Fruit fly (Drosophila melanogaster) whole organism, embryonic: ENCODE results near the gene CG32459.

Experiments
- Atf-2 ChIP-seq: fragments of 200-800 bp; sonication (Bioruptor generic); optimal IDR thresholded peaks from 2 replicates; lab custom pipeline; 2016; ENCODE audit warnings: missing biosample characterization, missing genetic modification characterization
- B-H2 ChIP-seq: fragments of 200-800 bp; sonication (Bioruptor generic); optimal IDR thresholded peaks from 2 replicates; lab custom pipeline; 2018; ENCODE audit warnings: missing biosample characterization, mild to moderate bottlenecking, missing genetic modification characterization
- Bdp1 ChIP-seq: fragments of 200-800 bp; sonication (Bioruptor generic); optimal IDR thresholded peaks from 3 replicates; lab custom pipeline; 2016; ENCODE audit warnings: missing biosample characterization, missing genetic modification characterization
- CG10565 ChIP-seq: fragments of 200-800 bp; sonication (Bioruptor generic); optimal IDR thresholded peaks from 3 replicates; lab custom pipeline; 2016; ENCODE audit warnings: missing biosample characterization, mild to moderate bottlenecking, missing genetic modification characterization
- CG11560 ChIP-seq: fragments of 200-800 bp; sonication (Bioruptor generic); IDR thresholded peaks from 3 replicates; pipeline ENCODE4 v1.3.6; 2022; ENCODE audit warnings: missing biosample characterization, missing genetic modification characterization
- CG12155 ChIP-seq: fragments of 200-800 bp; sonication (Bioruptor generic); optimal IDR thresholded peaks from 3 replicates; lab custom pipeline; 2016; ENCODE audit warnings: missing biosample characterization, missing genetic modification characterization
- CG12659 ChIP-seq: fragments of 200-800 bp; sonication (Bioruptor generic); optimal IDR thresholded peaks from 3 replicates; lab custom pipeline; 2017; ENCODE audit warnings: mild to moderate bottlenecking, missing biosample characterization, missing genetic modification reagents, missing genetic modification characterization
- CG13894 ChIP-seq: fragments of 200-800 bp; sonication (Bioruptor generic); optimal IDR thresholded peaks from 3 replicates; lab custom pipeline; 2018; ENCODE audit warnings: missing biosample characterization, mild to moderate bottlenecking, missing genetic modification characterization, moderate library complexity
- CG1529 ChIP-seq: fragments of 200-800 bp; sonication (Bioruptor generic); optimal IDR thresholded peaks from 3 replicates; lab custom pipeline; 2018; ENCODE audit warnings: missing biosample characterization, missing genetic modification characterization
- CG18262 ChIP-seq: fragments of 200-800 bp; optimal IDR thresholded peaks from 3 replicates; lab custom pipeline; 2019; ENCODE audit warnings: missing biosample characterization, mild to moderate bottlenecking, missing genetic modification characterization, moderate library complexity
- CG31388 ChIP-seq: fragments of 200-800 bp; sonication (Bioruptor generic); optimal IDR thresholded peaks from 2 replicates; lab custom pipeline; 2016; ENCODE audit warnings: missing biosample characterization, missing genetic modification characterization
- CG33213 ChIP-seq: fragments of 200-800 bp; sonication (Bioruptor generic); optimal IDR thresholded peaks from 3 replicates; lab custom pipeline; 2016; ENCODE audit warnings: missing biosample characterization, missing genetic modification characterization
- CG34422 ChIP-seq: fragments of 200-800 bp; sonication (Bioruptor generic); IDR thresholded peaks from 3 replicates; pipeline ENCODE4 v1.3.6; 2022; ENCODE audit warnings: missing biosample characterization, missing genetic modification characterization
- CG42726 ChIP-seq: fragments of 200-800 bp; sonication (Bioruptor generic); IDR thresholded peaks from 2 replicates; pipeline ENCODE4 v1.3.6; 2022; ENCODE audit warnings: missing biosample characterization, missing genetic modification characterization; ENCODE audit not compliant: partially characterized antibody
- CG6254 ChIP-seq: fragments of 200-800 bp; sonication (Bioruptor generic); optimal IDR thresholded peaks from 3 replicates; lab custom pipeline; 2017; ENCODE audit warnings: mild to moderate bottlenecking, missing biosample characterization, missing genetic modification reagents, missing genetic modification characterization
- CG6854 ChIP-seq: fragments of 200-800 bp; sonication (Bioruptor generic); optimal IDR thresholded peaks from 3 replicates; lab custom pipeline; 2017; ENCODE audit warnings: missing biosample characterization, mild to moderate bottlenecking, missing genetic modification characterization
- CoRest ChIP-seq: fragments of 200-800 bp; sonication (Bioruptor generic); optimal IDR thresholded peaks from 3 replicates; lab custom pipeline; 2018; ENCODE audit warnings: missing biosample characterization, mild to moderate bottlenecking, missing genetic modification characterization, moderate library complexity
- Dbx ChIP-seq: fragments of 200-800 bp; sonication (Bioruptor generic); IDR thresholded peaks from 3 replicates; pipeline ENCODE4 v1.3.6; 2022; ENCODE audit warnings: missing biosample characterization, missing genetic modification characterization
- Deaf1 ChIP-seq: fragments of 200-800 bp; optimal IDR thresholded peaks from 3 replicates; lab custom pipeline; 2019; ENCODE audit warnings: missing biosample characterization, mild to moderate bottlenecking, missing genetic modification characterization, moderate library complexity
- Doc2 ChIP-seq: fragments of 200-800 bp; sonication (Bioruptor generic); IDR thresholded peaks from 2 replicates; pipeline ENCODE4 v1.3.6; 2022; ENCODE audit warnings: missing biosample characterization, missing genetic modification characterization
- Dp ChIP-seq: fragments of 200-800 bp; sonication (Bioruptor generic); optimal IDR thresholded peaks from 2 replicates; lab custom pipeline; 2018; ENCODE audit warnings: missing biosample characterization, mild to moderate bottlenecking, missing genetic modification characterization, moderate library complexity
- GATAe ChIP-seq: fragments of 200-800 bp; sonication (Bioruptor generic); conservative IDR thresholded peaks from 2 replicates; pipeline ENCODE4 v1.3.6; 2022; ENCODE audit warnings: missing biosample characterization, missing genetic modification characterization
- HLH3B ChIP-seq: fragments of 200-800 bp; sonication (Bioruptor generic); IDR thresholded peaks from 2 replicates; pipeline ENCODE4 v1.3.6; 2022; ENCODE audit warnings: missing biosample characterization, missing genetic modification characterization
- HLH54F ChIP-seq: fragments of 200-800 bp; sonication (Bioruptor generic); optimal IDR thresholded peaks from 3 replicates; lab custom pipeline; 2016; ENCODE audit warnings: missing biosample characterization, missing genetic modification characterization
- Meics ChIP-seq: fragments of 200-800 bp; sonication (Bioruptor generic); optimal IDR thresholded peaks from 2 replicates; lab custom pipeline; 2017; ENCODE audit warnings: missing biosample characterization, mild to moderate bottlenecking, missing genetic modification characterization
- Mes4 ChIP-seq: fragments of 200-800 bp; sonication (Bioruptor generic); optimal IDR thresholded peaks from 2 replicates; lab custom pipeline; 2016; ENCODE audit warnings: missing biosample characterization, missing genetic modification characterization
- NC2β ChIP-seq: fragments of 200-800 bp; sonication (Bioruptor generic); optimal IDR thresholded peaks from 2 replicates; lab custom pipeline; 2016; ENCODE audit warnings: missing biosample characterization, missing genetic modification characterization
- Poxn ChIP-seq: fragments of 200-800 bp; sonication (Bioruptor generic); IDR thresholded peaks from 2 replicates; pipeline ENCODE4 v1.3.6; 2022; ENCODE audit warnings: missing biosample characterization, missing genetic modification characterization
- Ravus ChIP-seq: fragments of 200-800 bp; sonication (Bioruptor generic); IDR thresholded peaks from 2 replicates; pipeline ENCODE4 v1.3.6; 2022; ENCODE audit warnings: missing biosample characterization, missing genetic modification characterization
- Rfx ChIP-seq: fragments of 200-800 bp; sonication (Bioruptor generic); IDR thresholded peaks from 2 replicates; pipeline ENCODE4 v1.3.6; 2022; ENCODE audit warnings: missing biosample characterization, missing genetic modification characterization
- Sin3A ChIP-seq: fragments of >200 bp; optimal IDR thresholded peaks from 2 replicates; lab custom pipeline; 2018
- Six4 ChIP-seq: fragments of 200-800 bp; sonication (Bioruptor generic); optimal IDR thresholded peaks from 2 replicates; lab custom pipeline; 2016; ENCODE audit warnings: missing biosample characterization, missing genetic modification characterization
- Sry-δ ChIP-seq: fragments of 200-800 bp; sonication (Bioruptor generic); optimal IDR thresholded peaks from 2 replicates; lab custom pipeline; 2016; ENCODE audit warnings: missing biosample characterization, missing genetic modification characterization
- Taf1 ChIP-seq: fragments of 200-800 bp; sonication (Bioruptor generic); IDR thresholded peaks from 2 replicates; pipeline ENCODE4 v1.3.6; 2022; ENCODE audit warnings: missing biosample characterization, missing genetic modification characterization
- abd-A ChIP-seq: fragments of 200-800 bp; sonication (Bioruptor generic); optimal IDR thresholded peaks from 3 replicates; lab custom pipeline; 2019; ENCODE audit warnings: missing biosample characterization, mild to moderate bottlenecking, missing genetic modification characterization, moderate library complexity
- al ChIP-seq: fragments of 200-800 bp; sonication (Bioruptor generic); IDR thresholded peaks from 2 replicates; pipeline ENCODE4 v1.3.6; 2022; ENCODE audit warnings: missing biosample characterization, missing genetic modification characterization
- corto ChIP-seq: fragments of 200-800 bp; sonication (Bioruptor generic); optimal IDR thresholded peaks from 2 replicates; lab custom pipeline; 2016; ENCODE audit warnings: missing biosample characterization, mild to moderate bottlenecking, missing genetic modification characterization, moderate library complexity
- dati ChIP-seq: fragments of 200-800 bp; sonication (Bioruptor generic); IDR thresholded peaks from 2 replicates; pipeline ENCODE4 v1.3.6; 2022; ENCODE audit warnings: missing biosample characterization, missing genetic modification characterization
- eve ChIP-seq, 2 experiments: fragments of >200 bp; optimal IDR thresholded peaks; 2 replicates each; lab custom pipeline; 2017; ENCODE audit warnings: missing biosample characterization in 2 of 2, missing genetic modification characterization in 2 of 2
- ewg ChIP-seq: fragments of 200-800 bp; sonication (Bioruptor generic); optimal IDR thresholded peaks from 3 replicates; lab custom pipeline; 2017; ENCODE audit warnings: mild to moderate bottlenecking, missing biosample characterization, missing genetic modification reagents, missing genetic modification characterization
- gce ChIP-seq: fragments of 200-800 bp; sonication (Bioruptor generic); IDR thresholded peaks from 3 replicates; pipeline ENCODE4 v1.3.6; 2022; ENCODE audit warnings: missing biosample characterization, missing genetic modification characterization
- gcm ChIP-seq: fragments of 200-800 bp; sonication (Bioruptor generic); optimal IDR thresholded peaks from 2 replicates; lab custom pipeline; 2019; ENCODE audit warnings: missing biosample characterization, mild to moderate bottlenecking, missing genetic modification characterization, moderate library complexity
- lmd ChIP-seq: fragments of 200-800 bp; sonication (Bioruptor generic); IDR thresholded peaks from 2 replicates; pipeline ENCODE4 v1.3.6; 2022; ENCODE audit warnings: missing biosample characterization, missing genetic modification characterization
- luna ChIP-seq: fragments of 200-800 bp; sonication (Bioruptor generic); optimal IDR thresholded peaks from 2 replicates; lab custom pipeline; 2016; ENCODE audit warnings: missing biosample characterization, missing genetic modification characterization
- onecut ChIP-seq: fragments of 200-800 bp; sonication (Bioruptor generic); IDR thresholded peaks from 2 replicates; pipeline ENCODE4 v1.3.6; 2022; ENCODE audit warnings: missing biosample characterization, missing genetic modification characterization
- pb ChIP-seq: fragments of 200-800 bp; sonication (Bioruptor generic); optimal IDR thresholded peaks from 3 replicates; lab custom pipeline; 2016; ENCODE audit warnings: missing biosample characterization, missing genetic modification characterization
- sc ChIP-seq, 3 experiments: fragments of >200 bp in 2 of 3; fragments of 200-800 bp in 1 of 3; sonication (Bioruptor generic) in 1 of 3; optimal IDR thresholded peaks; 2 replicates in 2 of 3; 3 replicates in 1 of 3; lab custom pipeline; 2017; ENCODE audit warnings: mild to moderate bottlenecking in 1 of 3, missing biosample characterization in 1 of 3, missing genetic modification characterization in 1 of 3, missing genetic modification reagents in 1 of 3
- seq ChIP-seq: fragments of 200-800 bp; sonication (Bioruptor generic); IDR thresholded peaks from 2 replicates; pipeline ENCODE4 v1.3.6; 2022; ENCODE audit warnings: missing biosample characterization, missing genetic modification characterization
- tio ChIP-seq: fragments of 200-800 bp; sonication (Bioruptor generic); optimal IDR thresholded peaks from 2 replicates; lab custom pipeline; 2017; ENCODE audit warnings: missing biosample characterization, missing genetic modification characterization, inconsistent platforms
- tna ChIP-seq: fragments of 200-800 bp; sonication (Bioruptor generic); IDR thresholded peaks from 2 replicates; pipeline ENCODE4 v1.3.6; 2022; ENCODE audit warnings: missing biosample characterization, missing genetic modification characterization; ENCODE audit not compliant: partially characterized antibody
- toy ChIP-seq: fragments of 200-800 bp; sonication (Bioruptor generic); IDR thresholded peaks from 2 replicates; pipeline ENCODE4 v1.3.6; 2022; ENCODE audit warnings: missing biosample characterization, missing genetic modification characterization
- trem ChIP-seq: fragments of 200-800 bp; optimal IDR thresholded peaks from 3 replicates; lab custom pipeline; 2019; ENCODE audit warnings: missing biosample characterization, mild to moderate bottlenecking, missing genetic modification characterization, moderate library complexity

The CG32459 gene

DNA sequence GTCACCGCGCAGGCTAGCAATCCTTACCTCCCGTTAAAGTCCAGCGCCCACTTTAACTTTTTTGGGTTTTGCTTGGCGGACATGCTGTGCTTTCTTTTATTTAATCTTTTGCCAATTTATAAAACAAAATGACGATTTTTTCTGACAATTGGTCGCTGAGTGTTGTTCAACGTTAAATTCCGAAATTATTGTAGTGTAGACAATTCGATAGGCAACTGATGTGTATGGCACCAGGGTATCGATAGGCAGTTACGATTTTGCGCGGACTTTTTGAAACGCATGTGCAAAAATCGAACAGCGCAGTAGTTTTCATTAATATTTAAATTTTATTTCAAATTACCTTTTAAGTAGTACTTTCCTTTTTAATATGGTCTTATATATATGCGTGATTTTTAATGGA, 12.2 kb upstream of the CG32459 start, which contains the start of gene EMC4 (continued):
- 0 out of 3 replicates have a peak, but pooled peaks have one; percentile 18 for TF ChIP-seq CG34422 (GFP tag; lab: Robert Waterston, UW)
- no peak for TF ChIP-seq Taf1
- TF ChIP-seq trem (tag; lab: Kevin White, UChicago), result peak; percentile 72
- no peak for TF ChIP-seq gcm (GFP tag; lab: Kevin White, UChicago)
- peak; percentile 14 for TF ChIP-seq NC2β (GFP tag; lab: Kevin White, UChicago)
- TF ChIP-seq corto, result peak; percentile 54
- TF ChIP-seq Dbx (GFP tag; lab: Robert Waterston, UW), result peak; percentile 71; the same call in 2 of the 3 replicates
- TF ChIP-seq Dp (GFP tag; lab: Kevin White, UChicago), result peak; percentile 95
- TF ChIP-seq sc (optimal IDR thresholded peaks at IDR 0.05; lab: Kevin White, UChicago), result no peak
- no peak for TF ChIP-seq sc (GFP tag; optimal IDR thresholded peaks at IDR 0.05; lab: Kevin White, UChicago)
- peak; percentile 76 for TF ChIP-seq Sry-δ (GFP tag; lab: Kevin White, UChicago)
- TF ChIP-seq pb (GFP tag; lab: Kevin White, UChicago), result no peak
- TF ChIP-seq CG1529 (GFP tag; lab: Kevin White, UChicago), result no peak
- peak; percentile 50; the same call in 1 of the 2 replicates for TF ChIP-seq tna (GFP tag; lab: Robert Waterston, UW)
- TF ChIP-seq CG6254 (GFP tag; lab: Kevin White, UChicago), result peak; percentile 10
- TF ChIP-seq CG6854 (GFP tag; lab: Kevin White, UChicago), result peak; percentile 4
- TF ChIP-seq CG42726 (GFP tag; lab: Robert Waterston, UW), result peak; percentile 44; the same call in 1 of the 2 replicates
- TF ChIP-seq dati, result no peak
- TF ChIP-seq toy (GFP tag; lab: Robert Waterston, UW), result no peak
- TF ChIP-seq Poxn, result no peak
- no peak for TF ChIP-seq Mes4 (GFP tag; lab: Kevin White, UChicago)
- no peak; the same call in 1 of the 2 replicates for TF ChIP-seq HLH3B (GFP tag; lab: Robert Waterston, UW)
- TF ChIP-seq ewg (GFP tag; lab: Kevin White, UChicago), result peak; percentile 20
- TF ChIP-seq Atf-2 (GFP tag; lab: Kevin White, UChicago), result no peak
- TF ChIP-seq CoRest (tag; lab: Kevin White, UChicago), result peak; percentile 34
- TF ChIP-seq seq, result no peak
- TF ChIP-seq Six4 (GFP tag; lab: Kevin White, UChicago), result no peak
- no peak for TF ChIP-seq Ravus (GFP tag; lab: Robert Waterston, UW)
- no peak for TF ChIP-seq abd-A
- TF ChIP-seq CG31388 (GFP tag; lab: Kevin White, UChicago), result no peak
- peak; percentile 35 for TF ChIP-seq onecut (GFP tag; lab: Robert Waterston, UW)
- TF ChIP-seq B-H2, result peak; percentile 85
- TF ChIP-seq HLH54F (GFP tag; lab: Kevin White, UChicago), result peak; percentile 62
- no peak for TF ChIP-seq Bdp1
- no peak for TF ChIP-seq gce
- no peak for TF ChIP-seq eve (GFP tag; optimal IDR thresholded peaks at IDR 0.05; lab: Kevin White, UChicago)
- TF ChIP-seq al, result no peak
- TF ChIP-seq Doc2 (GFP tag; lab: Robert Waterston, UW), result no peak
- TF ChIP-seq GATAe, result no peak
- TF ChIP-seq CG10565, result no peak
- TF ChIP-seq Rfx (GFP tag; lab: Robert Waterston, UW), result peak; percentile 78
- peak; percentile 63 for TF ChIP-seq CG33213 (GFP tag; lab: Kevin White, UChicago)
- no peak for TF ChIP-seq CG11560 (tag; lab: Robert Waterston, UW)
- TF ChIP-seq Deaf1 (tag; lab: Kevin White, UChicago), result peak; percentile 11
- peak; percentile 40 for TF ChIP-seq CG12155 (GFP tag; lab: Kevin White, UChicago)
- TF ChIP-seq luna (GFP tag; lab: Kevin White, UChicago), result no peak
- peak; percentile 38 for TF ChIP-seq CG13894 (tag; lab: Kevin White, UChicago)
- peak; percentile 15 for TF ChIP-seq CG18262
- TF ChIP-seq tio (GFP tag; lab: Kevin White, UChicago), result no peak
- no peak for TF ChIP-seq Meics (GFP tag; lab: Kevin White, UChicago)
- TF ChIP-seq Sin3A (lab: Kevin White, UChicago), result peak; percentile 30
- TF ChIP-seq CG12659 (GFP tag; lab: Kevin White, UChicago), result peak; percentile 60
- no peak; the same call in 1 of the 2 replicates for TF ChIP-seq lmd (GFP tag; lab: Robert Waterston, UW)
